Worm (Caenorhabditis elegans) whole organism, L2 larva: ENCODE data around the gene T16G12.6.

Experiments
- aly-2 ChIP-seq: fragments of 150-350 bp; optimal IDR thresholded peaks from 2 replicates; lab custom pipeline; 2014; ENCODE audit warnings: missing biosample characterization, missing genetic modification characterization
- crh-2 ChIP-seq: sonication (generic microtip); optimal IDR thresholded peaks from 2 replicates; lab custom pipeline; 2017; ENCODE audit warnings: missing biosample characterization, missing genetic modification characterization
- nhr-77 ChIP-seq: fragments of 150-350 bp; optimal IDR thresholded peaks from 2 replicates; lab custom pipeline; 2014; ENCODE audit warnings: missing biosample characterization, missing genetic modification characterization
- snpc-4 ChIP-seq: fragments of 150-350 bp; optimal IDR thresholded peaks from 2 replicates; lab custom pipeline; 2014; ENCODE audit warnings: missing biosample characterization, missing genetic modification characterization
- unc-39 ChIP-seq: fragments of 150-350 bp; optimal IDR thresholded peaks from 2 replicates; lab custom pipeline; 2014; ENCODE audit warnings: missing biosample characterization, missing genetic modification characterization

DNA sequence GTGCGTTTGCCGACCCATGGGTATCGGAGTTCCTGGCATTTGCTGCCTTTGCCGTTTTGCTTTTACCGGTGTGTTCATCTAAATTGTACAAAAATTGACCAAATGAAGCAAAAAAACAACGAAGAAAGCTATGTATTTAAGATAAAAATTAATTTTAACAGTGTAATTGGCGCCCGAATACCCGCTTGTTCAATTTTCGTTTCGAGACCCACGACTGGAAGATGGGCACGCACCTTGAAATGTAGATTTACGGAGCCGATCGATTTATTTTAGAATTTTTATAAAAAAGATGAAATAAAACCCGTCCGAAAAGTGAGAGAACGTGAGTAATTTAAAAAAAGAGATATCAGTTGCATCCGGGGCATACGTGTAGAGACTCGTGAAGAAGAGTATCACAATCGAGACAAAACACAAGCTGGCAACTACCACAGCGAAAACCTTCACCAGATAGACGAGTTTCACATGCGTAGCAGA, 19.2 kb downstream of the T16G12.6 start, which contains the start of gene hal-2:
- no peak for TF ChIP-seq snpc-4
- TF ChIP-seq nhr-77, result no peak
- TF ChIP-seq unc-39 (tag; lab: Kevin White, UChicago), result no peak
- TF ChIP-seq crh-2 (tag; lab: Kevin White, UChicago), result no peak
- no peak for TF ChIP-seq aly-2 (tag; lab: Kevin White, UChicago)
